Fruit fly (Drosophila melanogaster) whole organism, wandering third instar larva: ENCODE data around the gene CG11333.

Source experiments
- Vsx2 ChIP-seq: fragments of 200-300, 225-300 bp; sonication (Bioruptor generic); optimal IDR thresholded peaks from 2 replicates; lab custom pipeline; 2018; ENCODE audit warnings: missing biosample characterization, missing genetic modification characterization; ENCODE audit not compliant: partially characterized antibody
- fru ChIP-seq: fragments of 200-800 bp; sonication (Bioruptor generic); optimal IDR thresholded peaks from 3 replicates; lab custom pipeline; 2016; ENCODE audit warnings: missing biosample characterization, mild to moderate bottlenecking, missing genetic modification characterization
- usp ChIP-seq: fragments of >200 bp; optimal IDR thresholded peaks from 2 replicates; lab custom pipeline; 2017; ENCODE audit warnings: missing biosample characterization, missing genetic modification characterization

DNA sequence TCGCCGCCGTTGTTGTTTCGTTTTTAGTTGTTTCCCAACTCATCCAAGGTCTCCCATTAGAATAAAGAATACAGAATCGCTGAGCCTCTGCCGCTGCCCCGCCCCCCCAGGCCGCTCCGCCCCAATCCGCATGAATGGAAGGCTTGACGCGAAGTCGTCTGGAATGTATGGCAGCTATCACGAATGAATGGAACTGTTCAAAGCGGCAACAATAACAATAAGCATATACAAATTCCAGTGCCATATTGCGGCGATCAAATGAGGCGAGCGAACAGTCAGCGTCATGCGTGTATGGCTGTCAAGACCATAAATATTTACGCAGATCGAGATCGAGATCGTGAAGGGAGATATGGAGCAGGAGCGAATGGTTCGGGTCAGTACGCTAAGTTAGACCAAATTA, 42.4 kb upstream of the CG11333 start:
- TF ChIP-seq Vsx2 (GFP tag; lab: Kevin White, UChicago) (no peak), fru (GFP tag; lab: Kevin White, UChicago) (no peak), usp (GFP tag; lab: Kevin White, UChicago) (no peak)
